Worm (Caenorhabditis elegans): ENCODE data around the gene glt-3.

glt-3 gene

DNA sequence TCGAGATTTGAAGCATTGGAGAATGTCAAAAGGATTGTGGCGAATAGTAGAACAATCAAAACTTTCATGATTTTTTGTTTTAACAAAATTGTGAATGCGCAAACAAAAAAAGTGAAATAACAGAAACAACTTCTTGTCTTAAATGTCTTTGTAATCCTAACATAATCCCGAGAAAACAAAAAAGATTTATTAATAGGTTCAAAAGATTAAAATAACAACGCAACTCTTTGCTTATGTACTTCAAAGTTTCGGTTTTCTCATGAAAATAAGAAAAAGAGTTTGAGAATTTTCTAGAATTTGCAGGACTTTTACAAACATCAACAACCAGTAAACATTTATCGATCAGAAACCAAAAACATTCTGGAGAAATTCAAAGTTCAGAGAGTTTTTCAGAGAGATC is 40.3 kb upstream of the glt-3 start, which contains the start of gene ttr-39:
Gene ttr-39, minus strand, starts transcription at position 101 of the 400 bp plus-strand sequence.
- TF ChIP-seq R02D3.7 (tag; optimal IDR thresholded peaks at IDR 0.05) = no peak
- no peak for TF ChIP-seq fos-1 (tag; optimal IDR thresholded peaks at IDR 0.05)
- no peak for TF ChIP-seq nhr-25 (tag; optimal IDR thresholded peaks at IDR 0.05)
- no peak for TF ChIP-seq nhr-76 (tag; optimal IDR thresholded peaks at IDR 0.05)
- no peak for TF ChIP-seq ZK546.5 (tag; optimal IDR thresholded peaks at IDR 0.05)
- no peak for TF ChIP-seq fkh-2 (tag; optimal IDR thresholded peaks at IDR 0.05)
- TF ChIP-seq ama-1 (optimal IDR thresholded peaks at IDR 0.05) = no peak
- no peak for TF ChIP-seq unc-39 (tag; optimal IDR thresholded peaks at IDR 0.05)
- no peak for TF ChIP-seq tbx-2 (tag; optimal IDR thresholded peaks at IDR 0.05)
- no peak for TF ChIP-seq mml-1 (tag; optimal IDR thresholded peaks at IDR 0.05)

DNA sequence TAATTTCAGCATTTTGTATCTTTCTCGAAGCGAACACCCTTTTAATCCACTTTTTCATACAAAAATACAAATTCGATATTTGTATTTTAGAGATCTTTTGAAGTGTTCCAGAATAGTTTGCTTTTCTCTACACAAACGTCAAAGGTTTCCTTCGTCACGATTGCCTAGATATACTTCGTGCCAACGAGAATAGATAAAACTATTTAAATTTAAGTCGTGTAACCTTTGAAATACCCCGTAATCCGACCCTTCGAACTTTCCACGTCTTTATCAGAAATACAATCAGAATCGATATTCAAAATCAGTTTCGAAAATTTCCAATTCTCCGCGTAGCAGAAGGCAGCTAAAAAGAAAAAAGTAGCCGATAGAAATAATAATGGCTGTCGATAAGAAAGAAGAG is 39.7 kb upstream of the glt-3 start, which contains the start of gene ttbk-5:
Gene ttbk-5, plus strand, starts transcription at position 301 of the 400 bp plus-strand sequence.
- TF ChIP-seq fos-1 (tag; optimal IDR thresholded peaks at IDR 0.05) = no peak
- no peak for TF ChIP-seq nhr-25 (tag; optimal IDR thresholded peaks at IDR 0.05)
- TF ChIP-seq ceh-28 (tag; optimal IDR thresholded peaks at IDR 0.05) = no peak
- TF ChIP-seq sea-2 (GFP tag; optimal IDR thresholded peaks at IDR 0.05) = no peak
- no peak for TF ChIP-seq nhr-12 (tag; optimal IDR thresholded peaks at IDR 0.05)
- no peak for TF ChIP-seq nhr-76 (tag; optimal IDR thresholded peaks at IDR 0.05)
- TF ChIP-seq fkh-10 (GFP tag; optimal IDR thresholded peaks at IDR 0.05) = no peak
- TF ChIP-seq nhr-43 (tag; optimal IDR thresholded peaks at IDR 0.05; ENCODE audit: poor library complexity, severe bottlenecking) = no peak

DNA sequence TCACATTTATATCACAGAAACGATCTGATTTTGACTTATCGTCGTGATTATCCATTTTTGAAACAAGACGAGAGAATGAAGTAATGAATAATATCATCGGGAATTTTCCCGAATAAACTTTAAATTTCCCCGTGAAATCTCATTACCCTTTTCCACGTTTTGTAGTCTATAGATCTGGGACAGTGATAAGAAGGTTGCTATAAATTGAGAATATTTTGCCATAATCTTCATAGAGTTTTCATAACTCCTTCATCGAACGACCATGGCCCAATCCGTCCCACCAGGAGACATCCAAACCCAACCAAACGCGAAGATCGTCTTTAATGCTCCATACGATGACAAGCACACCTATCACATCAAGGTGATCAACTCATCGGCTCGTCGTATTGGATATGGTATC is 34.9 kb upstream of the glt-3 start, which contains the start of the genes C04G2.5 and msp-36:
Gene C04G2.5, minus strand, starts transcription at position 101 of the 400 bp plus-strand sequence.
Gene msp-36, plus strand, starts transcription at position 263 of the 400 bp plus-strand sequence.
- no peak for TF ChIP-seq jun-1 (tag; optimal IDR thresholded peaks at IDR 0.05)
- TF ChIP-seq nhr-76 (tag; optimal IDR thresholded peaks at IDR 0.05) = no peak
- no peak for TF ChIP-seq nhr-77 (tag; optimal IDR thresholded peaks at IDR 0.05)
- no peak for TF ChIP-seq fkh-2 (tag; optimal IDR thresholded peaks at IDR 0.05)
- no peak for TF ChIP-seq nhr-11 (tag; optimal IDR thresholded peaks at IDR 0.05)
- TF ChIP-seq ceh-28 (tag; optimal IDR thresholded peaks at IDR 0.05) = no peak
- TF ChIP-seq ztf-11 (tag; optimal IDR thresholded peaks at IDR 0.05) = no peak
- TF ChIP-seq unc-39 (tag; optimal IDR thresholded peaks at IDR 0.05) = no peak
- no peak for TF ChIP-seq lin-15B (tag; optimal IDR thresholded peaks at IDR 0.05)
- TF ChIP-seq zag-1 (tag; optimal IDR thresholded peaks at IDR 0.05) = no peak
- no peak for TF ChIP-seq nhr-67 (tag; optimal IDR thresholded peaks at IDR 0.05)
- no peak for TF ChIP-seq nhr-12 (tag; optimal IDR thresholded peaks at IDR 0.05)
- no peak for TF ChIP-seq pqm-1 (tag; optimal IDR thresholded peaks at IDR 0.05)
- TF ChIP-seq lsy-12 (tag; optimal IDR thresholded peaks at IDR 0.05) = no peak
- TF ChIP-seq unc-62 (GFP tag; optimal IDR thresholded peaks at IDR 0.05) = no peak
- no peak for TF ChIP-seq nfya-1 (tag; optimal IDR thresholded peaks at IDR 0.05; ENCODE audit: insufficient read depth)
- no peak for TF ChIP-seq snpc-4 (tag; optimal IDR thresholded peaks at IDR 0.05)
- TF ChIP-seq ama-1 (optimal IDR thresholded peaks at IDR 0.05) = no peak

DNA sequence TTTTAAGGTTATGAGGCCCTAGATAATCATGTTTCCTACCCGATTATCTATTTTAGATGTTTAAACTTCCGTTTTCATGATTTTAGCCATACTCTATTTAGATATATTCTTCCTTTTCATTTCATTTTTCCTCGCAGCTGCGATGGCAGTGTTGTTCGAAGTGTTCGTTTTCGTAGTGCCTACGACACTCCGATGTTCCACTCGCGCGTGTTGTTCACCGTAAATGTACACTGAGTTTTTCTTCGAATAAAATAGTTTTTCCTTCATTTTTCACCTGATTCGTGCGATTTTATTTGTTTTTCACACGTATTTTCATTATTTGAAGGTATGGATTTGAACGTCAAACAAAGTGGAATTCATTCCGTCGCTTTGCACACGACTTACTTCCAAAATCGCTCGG is 33.2 kb upstream of the glt-3 start, which contains the start of gene dis-3:
Gene dis-3, plus strand, starts transcription at position 322 of the 400 bp plus-strand sequence.
- TF ChIP-seq ceh-9 (tag; optimal IDR thresholded peaks at IDR 0.05) = no peak
- no peak for TF ChIP-seq sea-2 (GFP tag; optimal IDR thresholded peaks at IDR 0.05)
- TF ChIP-seq nhr-28 (tag; optimal IDR thresholded peaks at IDR 0.05) = no peak
- peak; percentile 42 for TF ChIP-seq lin-15B (tag; optimal IDR thresholded peaks at IDR 0.05)
- TF ChIP-seq nhr-76 (tag; optimal IDR thresholded peaks at IDR 0.05) = no peak
- peak; percentile 71 for TF ChIP-seq R02D3.7 (tag; optimal IDR thresholded peaks at IDR 0.05)
- no peak for TF ChIP-seq nhr-23 (tag; optimal IDR thresholded peaks at IDR 0.05)
- no peak for TF ChIP-seq fkh-2 (tag; optimal IDR thresholded peaks at IDR 0.05)

DNA sequence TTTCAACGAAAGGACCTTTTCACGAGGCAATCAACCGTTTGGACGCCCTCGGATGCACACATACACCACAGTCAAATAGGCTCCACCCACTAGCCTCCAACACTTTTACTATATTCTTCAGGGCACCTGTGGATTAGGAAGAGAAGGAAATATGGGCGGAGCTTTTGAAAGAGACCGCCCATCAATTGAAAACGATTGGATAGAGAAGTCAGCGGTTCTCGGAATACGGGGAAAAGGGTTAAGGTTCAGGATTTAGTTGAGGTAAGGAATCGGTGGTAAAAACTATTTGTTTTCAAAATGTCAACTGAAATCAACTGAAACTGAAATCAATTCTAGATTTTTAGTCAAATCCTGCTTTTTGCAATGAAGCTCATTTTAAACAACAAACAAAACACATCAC is 19.6 kb upstream of the glt-3 start, which contains the start of gene egl-38:
Gene egl-38, minus strand, starts transcription at position 101 of the 400 bp plus-strand sequence.
- no peak for TF ChIP-seq ZK546.5 (tag; optimal IDR thresholded peaks at IDR 0.05)
- no peak for TF ChIP-seq zag-1 (tag; optimal IDR thresholded peaks at IDR 0.05)
- no peak for TF ChIP-seq fkh-2 (tag; optimal IDR thresholded peaks at IDR 0.05)
- no peak for TF ChIP-seq ceh-28 (tag; optimal IDR thresholded peaks at IDR 0.05)
- TF ChIP-seq ztf-11 (tag; optimal IDR thresholded peaks at IDR 0.05) = no peak
- no peak for TF ChIP-seq nhr-23 (tag; optimal IDR thresholded peaks at IDR 0.05)
- no peak for TF ChIP-seq nhr-77 (tag; optimal IDR thresholded peaks at IDR 0.05)
- no peak for TF ChIP-seq nfya-1 (tag; optimal IDR thresholded peaks at IDR 0.05; ENCODE audit: insufficient read depth)
- no peak for TF ChIP-seq egl-27 (tag; optimal IDR thresholded peaks at IDR 0.05)
- TF ChIP-seq lin-39 (tag; optimal IDR thresholded peaks at IDR 0.05) = no peak
- no peak for TF ChIP-seq nhr-12 (tag; optimal IDR thresholded peaks at IDR 0.05)
- no peak for TF ChIP-seq nhr-25 (tag; optimal IDR thresholded peaks at IDR 0.05)
- TF ChIP-seq elt-1 (tag; optimal IDR thresholded peaks at IDR 0.05) = no peak
- TF ChIP-seq jun-1 (tag; optimal IDR thresholded peaks at IDR 0.05) = no peak
- TF ChIP-seq fos-1 (tag; optimal IDR thresholded peaks at IDR 0.05) = no peak
